Worm (Caenorhabditis elegans): ENCODE data around the gene pzf-1.
A peak's percentile ranks its signal among the peaks of the same experiment; 100 is the strongest.

pzf-1 gene

DNA sequence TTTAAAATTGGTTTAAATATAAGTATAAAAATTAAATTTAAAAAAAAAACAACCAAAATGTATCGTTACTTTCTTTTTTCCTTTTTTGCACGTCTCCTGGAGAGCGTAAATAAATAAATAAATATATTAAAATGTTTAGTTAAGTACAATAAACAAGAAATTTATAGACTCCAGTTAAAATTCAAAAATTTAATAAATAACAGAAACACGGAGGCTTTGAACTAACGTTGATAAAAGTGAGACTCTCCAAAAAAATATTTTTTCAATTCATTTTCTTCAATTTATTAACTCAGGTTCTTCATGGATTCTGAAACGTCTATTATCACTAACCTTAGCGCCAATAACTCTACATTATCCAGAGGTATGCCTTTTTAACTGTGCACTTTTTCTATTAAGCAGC lies 36.5 kb downstream of the pzf-1 start, which contains the start of gene T06C12.12:
T06C12.12 (plus strand) TSS at position 301 of the 400 bp plus-strand sequence.
- TF ChIP-seq tbx-2 (tag; optimal IDR thresholded peaks at IDR 0.05), result no peak
- no peak for TF ChIP-seq ceh-14 (tag; optimal IDR thresholded peaks at IDR 0.05)
- no peak for TF ChIP-seq ref-2 (tag; optimal IDR thresholded peaks at IDR 0.05)
- no peak for TF ChIP-seq Y22D7AL.16 (tag; optimal IDR thresholded peaks at IDR 0.05)
- TF ChIP-seq elt-4 (tag; optimal IDR thresholded peaks at IDR 0.05), result no peak
- TF ChIP-seq hlh-15 (tag; optimal IDR thresholded peaks at IDR 0.05), result no peak
- no peak for TF ChIP-seq nhr-11 (tag; optimal IDR thresholded peaks at IDR 0.05)
- TF ChIP-seq dmd-4 (tag; optimal IDR thresholded peaks at IDR 0.05; ENCODE audit: borderline replicate concordance), result no peak
- no peak for TF ChIP-seq sox-4 (tag; optimal IDR thresholded peaks at IDR 0.05)
- no peak for TF ChIP-seq ceh-2 (tag; optimal IDR thresholded peaks at IDR 0.05)
- no peak for TF ChIP-seq K09A11.1 (tag; optimal IDR thresholded peaks at IDR 0.05; ENCODE audit: insufficient read depth)
- no peak for TF ChIP-seq pat-9 (tag; optimal IDR thresholded peaks at IDR 0.05)
- no peak for TF ChIP-seq dve-1 (tag; optimal IDR thresholded peaks at IDR 0.05)

DNA sequence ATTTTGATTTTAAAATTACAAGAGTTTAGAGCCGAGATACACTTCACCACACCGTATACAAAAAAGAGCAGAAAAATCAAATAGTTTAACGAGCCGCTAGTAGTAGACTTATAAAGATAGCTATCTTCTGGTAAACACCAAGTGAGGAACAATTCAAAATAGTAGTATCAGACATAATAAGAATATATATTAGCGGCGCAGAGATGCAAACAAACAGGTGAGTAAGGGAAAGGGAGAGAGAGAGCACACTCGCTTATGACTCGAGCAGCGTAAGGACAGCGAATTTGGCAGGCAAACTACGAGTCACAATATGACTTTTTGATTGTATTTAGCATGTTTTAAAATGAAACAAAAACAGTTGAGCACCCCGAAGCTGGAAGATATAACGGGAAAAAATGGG lies 36.9 kb downstream of the pzf-1 start:
- TF ChIP-seq ceh-18 (tag; optimal IDR thresholded peaks at IDR 0.05) (no peak), lin-11 (tag; optimal IDR thresholded peaks at IDR 0.05) (no peak), ceh-34 (tag; optimal IDR thresholded peaks at IDR 0.05) (no peak), odd-2 (tag; optimal IDR thresholded peaks at IDR 0.05) (no peak), unc-42 (tag; optimal IDR thresholded peaks at IDR 0.05) (no peak), pax-1 (tag; optimal IDR thresholded peaks at IDR 0.05) (no peak)

DNA sequence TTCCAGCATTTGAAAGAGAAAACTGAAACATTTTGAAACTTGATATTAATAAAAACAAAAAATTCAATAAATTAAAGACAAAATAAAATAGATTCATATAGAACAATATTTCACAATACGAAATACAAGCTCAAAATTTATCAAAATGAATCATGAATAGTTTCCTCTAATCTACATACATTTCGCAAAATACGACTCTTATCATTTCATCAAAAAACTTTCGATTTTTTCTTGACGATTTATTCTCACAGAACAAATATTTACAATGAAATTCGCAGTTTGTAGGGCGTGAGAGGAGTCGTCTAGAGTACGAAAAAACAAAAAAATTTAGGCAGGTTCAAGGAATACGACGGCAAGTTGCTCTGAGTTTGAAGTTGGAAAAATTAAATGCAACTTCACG lies 38.1 kb downstream of the pzf-1 start:
- TF ChIP-seq ceh-48 (tag; optimal IDR thresholded peaks at IDR 0.05), result no peak
- no peak for TF ChIP-seq pax-1 (tag; optimal IDR thresholded peaks at IDR 0.05)
- TF ChIP-seq dmd-4 (tag; optimal IDR thresholded peaks at IDR 0.05; ENCODE audit: borderline replicate concordance), result no peak
- TF ChIP-seq ceh-30 (tag; optimal IDR thresholded peaks at IDR 0.05), result no peak
- TF ChIP-seq ceh-22 (tag; optimal IDR thresholded peaks at IDR 0.05), result no peak
- TF ChIP-seq nhr-11 (tag; optimal IDR thresholded peaks at IDR 0.05), result no peak
- no peak for TF ChIP-seq lin-11 (tag; optimal IDR thresholded peaks at IDR 0.05)
- no peak for TF ChIP-seq pha-4 (tag; optimal IDR thresholded peaks at IDR 0.05)

DNA sequence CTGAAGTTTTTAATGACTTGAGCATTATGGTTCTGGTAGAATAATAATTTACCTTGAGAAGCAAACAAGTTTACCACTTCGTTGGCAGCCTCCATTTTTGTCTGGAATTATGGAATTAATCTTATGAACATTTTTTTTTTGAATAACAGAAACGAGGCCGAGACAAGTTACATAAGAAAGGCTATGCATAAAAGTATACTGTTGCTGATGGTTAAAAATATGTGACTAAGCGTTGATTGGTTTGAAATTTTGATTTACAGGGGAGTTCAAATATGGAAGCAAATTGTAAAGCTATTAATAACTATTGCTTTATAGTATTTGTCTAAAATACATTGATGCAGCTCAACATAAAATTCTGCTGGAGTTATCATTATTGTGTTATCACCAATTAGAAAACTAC lies 39.5 kb downstream of the pzf-1 start, which contains the start of gene cgt-1:
cgt-1 (minus strand) TSS at position 101 of the 400 bp plus-strand sequence.
- TF ChIP-seq nfya-1 (tag; optimal IDR thresholded peaks at IDR 0.05), result no peak
- TF ChIP-seq T23F11.4 (GFP tag; optimal IDR thresholded peaks at IDR 0.05), result no peak
- no peak for TF ChIP-seq sdc-2 (tag; optimal IDR thresholded peaks at IDR 0.05)
- TF ChIP-seq pha-2 (tag; optimal IDR thresholded peaks at IDR 0.05), result no peak
- no peak for TF ChIP-seq pag-3 (tag; optimal IDR thresholded peaks at IDR 0.05; ENCODE audit: borderline replicate concordance)
- TF ChIP-seq nhr-11 (tag; optimal IDR thresholded peaks at IDR 0.05), result no peak
- no peak for TF ChIP-seq dmd-4 (tag; optimal IDR thresholded peaks at IDR 0.05; ENCODE audit: borderline replicate concordance)

DNA sequence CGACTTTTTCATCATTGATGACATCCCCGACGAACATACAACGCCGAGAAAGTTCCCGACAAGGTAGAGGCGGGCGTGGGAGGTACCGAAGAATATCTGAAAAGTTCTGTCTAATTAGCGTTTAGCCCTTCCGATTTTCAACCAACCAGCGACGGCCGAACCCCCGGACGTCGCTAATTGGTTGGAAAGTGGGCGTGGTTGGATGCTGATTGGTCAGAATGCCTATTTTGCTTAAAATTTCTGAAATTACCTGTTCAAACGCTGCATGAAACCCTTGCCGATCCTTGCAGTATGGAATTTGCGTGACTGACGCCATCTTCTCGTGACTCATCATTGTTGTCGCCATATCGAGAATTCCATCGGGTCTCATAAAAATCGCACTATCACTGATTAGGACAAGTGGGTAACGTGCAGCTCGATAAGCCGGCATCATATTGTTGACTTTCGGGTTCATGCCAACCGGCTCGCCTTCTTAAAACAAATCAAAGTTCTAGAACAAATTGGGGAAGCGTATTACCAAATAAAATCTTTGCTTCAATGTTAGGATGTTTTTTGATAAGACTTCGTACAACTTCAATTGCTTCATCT lies 40.4 kb downstream of the pzf-1 start:
- TF ChIP-seq pros-1 (tag; optimal IDR thresholded peaks at IDR 0.05) (no peak), K09A11.1 (tag; optimal IDR thresholded peaks at IDR 0.05; ENCODE audit: insufficient read depth) (no peak), pha-4 (tag; optimal IDR thresholded peaks at IDR 0.05) (no peak), pqm-1 (tag; optimal IDR thresholded peaks at IDR 0.05) (no peak), pag-3 (tag; optimal IDR thresholded peaks at IDR 0.05; ENCODE audit: borderline replicate concordance) (no peak), unc-42 (tag; optimal IDR thresholded peaks at IDR 0.05) (no peak), unc-3 (GFP tag; conservative IDR thresholded peaks at IDR 0.05) (no peak), unc-3 (tag; optimal IDR thresholded peaks at IDR 0.05) (no peak), ceh-22 (tag; optimal IDR thresholded peaks at IDR 0.05) (no peak), nfya-1 (tag; optimal IDR thresholded peaks at IDR 0.05) (peak; percentile 34), elt-2 (tag; optimal IDR thresholded peaks at IDR 0.05) (peak; percentile 66), ttx-3 (tag; optimal IDR thresholded peaks at IDR 0.05) (no peak)

All from whole organism, late embryonic.